Worm (Caenorhabditis elegans): ENCODE data around the gene tbc-1.

DNA sequence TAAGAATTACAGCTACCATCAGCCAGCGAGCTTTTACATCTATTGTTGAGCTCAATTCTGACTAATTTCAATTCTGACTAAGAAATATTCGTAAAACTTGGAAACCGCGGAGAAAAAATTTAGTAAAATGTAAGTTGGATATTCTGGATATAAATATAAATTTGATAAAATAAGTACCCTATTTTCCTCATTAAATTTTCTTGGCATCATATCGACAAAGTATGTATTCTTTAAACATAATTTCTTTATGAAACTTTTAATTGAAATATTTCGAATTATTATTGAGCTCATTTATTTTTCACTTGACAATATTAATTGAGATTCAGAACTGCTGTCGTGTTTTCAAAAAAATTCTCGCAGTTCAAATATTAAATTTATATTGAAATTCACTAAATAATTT, 41.0 kb upstream of the tbc-1 start:
- TF ChIP-seq nhr-10 (tag; optimal IDR thresholded peaks at IDR 0.05) (no peak), ZK546.5 (tag; optimal IDR thresholded peaks at IDR 0.05) (no peak), egl-27 (tag; optimal IDR thresholded peaks at IDR 0.05) (no peak), skn-1 (tag; optimal IDR thresholded peaks at IDR 0.05) (no peak), unc-62 (GFP tag; optimal IDR thresholded peaks at IDR 0.05) (no peak), C34F6.9 (tag; optimal IDR thresholded peaks at IDR 0.05) (no peak), F13H6.1 (tag; optimal IDR thresholded peaks at IDR 0.05) (no peak), snpc-4 (tag; optimal IDR thresholded peaks at IDR 0.05) (no peak)

All from whole organism, L2 larva.